Worm (Caenorhabditis elegans): ENCODE data around the gene ins-20.

Gene ins-20

ce11 chrII:5968037-5968436 is 42.6 kb upstream of the ins-20 start, which contains the start of gene B0034.1 (continued):
- TF ChIP-seq let-607 (tag; optimal IDR thresholded peaks at IDR 0.05) (no peak), Y53F4B.3 (GFP tag; IDR thresholded peaks at IDR 0.05) (no peak)

- TF ChIP-seq him-1 (tag; optimal IDR thresholded peaks at IDR 0.05) (no peak), B0261.1 (tag; optimal IDR thresholded peaks at IDR 0.05) (no peak), bed-1 (GFP tag; IDR thresholded peaks at IDR 0.05) (no peak), nhr-90 (tag; optimal IDR thresholded peaks at IDR 0.05) (no peak), madf-8 (GFP tag; conservative IDR thresholded peaks at IDR 0.05) (no peak), F57A8.1 (GFP tag; optimal IDR thresholded peaks at IDR 0.05) (no peak), snpc-4 (GFP tag; optimal IDR thresholded peaks at IDR 0.05) (no peak), snpc-4 (tag; optimal IDR thresholded peaks at IDR 0.05) (no peak), ceh-27 (GFP tag; optimal IDR thresholded peaks at IDR 0.05) (no peak), K11D2.4 (GFP tag; IDR thresholded peaks at IDR 0.05) (no peak), K12H6.12 (tag; optimal IDR thresholded peaks at IDR 0.05) (no peak), ztf-22 (GFP tag; optimal IDR thresholded peaks at IDR 0.05) (no peak), cebp-2 (GFP tag; IDR thresholded peaks at IDR 0.05) (no peak), unc-130 (GFP tag; optimal IDR thresholded peaks at IDR 0.05) (no peak), B0019.2 (GFP tag; conservative IDR thresholded peaks at IDR 0.05) (no peak), attf-6 (GFP tag; IDR thresholded peaks at IDR 0.05) (no peak)
These were observed 41.3 kb upstream of the ins-20 start, which contains the start of gene B0034.4 for ce11 chrII:5969303-5969702. B0034.4 (minus strand) TSS chrII:5969531.

ce11 chrII:5974878-5975277 is 35.8 kb upstream of the ins-20 start, which contains the start of gene B0034.5:
B0034.5 (minus strand) TSS chrII:5974978.
- no peak for TF ChIP-seq F39B2.1 (GFP tag; IDR thresholded peaks at IDR 0.05)
- TF ChIP-seq lin-35 (GFP tag; optimal IDR thresholded peaks at IDR 0.05), result no peak
- TF ChIP-seq attf-6 (GFP tag; IDR thresholded peaks at IDR 0.05), result no peak
- TF ChIP-seq nhr-80 (tag; optimal IDR thresholded peaks at IDR 0.05), result no peak
- TF ChIP-seq hlh-12 (tag; optimal IDR thresholded peaks at IDR 0.05), result no peak
- TF ChIP-seq lag-1 (GFP tag; IDR thresholded peaks at IDR 0.05), result no peak
- TF ChIP-seq ekl-4 (GFP tag; IDR thresholded peaks at IDR 0.05), result no peak

- TF ChIP-seq B0019.2 (GFP tag; conservative IDR thresholded peaks at IDR 0.05) (no peak), snpc-4 (GFP tag; optimal IDR thresholded peaks at IDR 0.05) (no peak), snpc-4 (tag; optimal IDR thresholded peaks at IDR 0.05) (no peak), B0261.1 (tag; optimal IDR thresholded peaks at IDR 0.05) (no peak), ceh-91 (GFP tag; IDR thresholded peaks at IDR 0.05) (no peak), tlf-1 (GFP tag; optimal IDR thresholded peaks at IDR 0.05) (no peak), sptf-2 (GFP tag; optimal IDR thresholded peaks at IDR 0.05) (no peak), unc-62 (GFP tag; optimal IDR thresholded peaks at IDR 0.05) (no peak), nfya-2 (GFP tag; IDR thresholded peaks at IDR 0.05) (no peak), B0336.3 (GFP tag; IDR thresholded peaks at IDR 0.05) (no peak), dox-1 (GFP tag; IDR thresholded peaks at IDR 0.05) (no peak), attf-5 (GFP tag; optimal IDR thresholded peaks at IDR 0.05) (no peak), ztf-22 (GFP tag; optimal IDR thresholded peaks at IDR 0.05) (no peak), K11D2.4 (GFP tag; IDR thresholded peaks at IDR 0.05) (no peak), mcd-1 (GFP tag; IDR thresholded peaks at IDR 0.05) (no peak), snpc-3.4 (tag; optimal IDR thresholded peaks at IDR 0.05) (no peak)
These were observed 22.4 kb upstream of the ins-20 start, which contains the start of gene ins-2 for ce11 chrII:5988224-5988623. ins-2 (plus strand) TSS chrII:5988524.

Data from whole organism, young adult.